Worm (Caenorhabditis elegans) whole organism, L1 larva: ENCODE data around the gene valv-1.

ENCODE experiments used
- F16B12.6 ChIP-seq: fragments of 150-350 bp; optimal IDR thresholded peaks from 2 replicates; lab custom pipeline; 2014; ENCODE audit warnings: missing biosample characterization, missing genetic modification characterization
- aha-1 ChIP-seq: fragments of 150-350 bp; optimal IDR thresholded peaks from 2 replicates; lab custom pipeline; 2014; ENCODE audit warnings: missing biosample characterization, missing genetic modification characterization
- aly-2 ChIP-seq: fragments of 150-350 bp; optimal IDR thresholded peaks from 2 replicates; lab custom pipeline; 2014; ENCODE audit warnings: missing biosample characterization, missing genetic modification characterization
- blmp-1 ChIP-seq: fragments of 150-350 bp; optimal IDR thresholded peaks from 2 replicates; lab custom pipeline; 2014; ENCODE audit warnings: missing biosample characterization, missing genetic modification characterization
- ceh-82 ChIP-seq, 3 experiments: fragments of 150-350 bp in 1 of 3; sonication (generic microtip) in 2 of 3; optimal IDR thresholded peaks; 2 replicates each; lab custom pipeline; 2014 to 2017; ENCODE audit warnings: missing biosample characterization in 3 of 3, missing genetic modification characterization in 3 of 3
- dpl-1 ChIP-seq, 3 experiments: fragments of 150-350 bp in 2 of 3; sonication (generic microtip) in 1 of 3; optimal IDR thresholded peaks; 2 replicates each; lab custom pipeline; 2014 to 2017; ENCODE audit warnings: missing biosample characterization in 3 of 3, missing genetic modification characterization in 3 of 3, missing genetic modification reagents in 3 of 3
- dsc-1 ChIP-seq: sonication (generic microtip); optimal IDR thresholded peaks from 2 replicates; lab custom pipeline; 2016; ENCODE audit warnings: mild to moderate bottlenecking, missing genetic modification characterization, missing compliant biosample characterization
- fkh-10 ChIP-seq: sonication (generic microtip); optimal IDR thresholded peaks from 2 replicates; lab custom pipeline; 2017; ENCODE audit warnings: missing biosample characterization, missing genetic modification reagents, missing genetic modification characterization
- grh-1 ChIP-seq: fragments of 200-800 bp; sonication (Bioruptor generic); IDR thresholded peaks from 2 replicates; pipeline ENCODE4 v1.3.6; 2022; ENCODE audit warnings: missing genetic modification reagents, missing genetic modification characterization, missing compliant biosample characterization
- hlh-17 ChIP-seq: fragments of 200-800 bp; sonication (Bioruptor generic); optimal IDR thresholded peaks from 2 replicates; lab custom pipeline; 2018; ENCODE audit warnings: missing genetic modification characterization, mild to moderate bottlenecking, missing compliant biosample characterization, moderate library complexity, borderline replicate concordance
- lin-14 ChIP-seq: fragments of 200-800 bp; sonication (Bioruptor generic); optimal IDR thresholded peaks from 2 replicates; lab custom pipeline; 2018; ENCODE audit warnings: mild to moderate bottlenecking, missing genetic modification characterization, moderate library complexity, missing compliant biosample characterization
- lin-15B ChIP-seq: fragments of 150-350 bp; sonication (generic microtip); optimal IDR thresholded peaks from 3 replicates; lab custom pipeline; 2014; ENCODE audit warnings: missing biosample characterization, missing genetic modification characterization
- lin-39 ChIP-seq: fragments of 150-350 bp; optimal IDR thresholded peaks from 2 replicates; lab custom pipeline; 2014; ENCODE audit warnings: missing biosample characterization, missing genetic modification reagents, missing genetic modification characterization
- lir-3 ChIP-seq: sonication (generic microtip); optimal IDR thresholded peaks from 2 replicates; lab custom pipeline; 2016; ENCODE audit warnings: mild to moderate bottlenecking, missing genetic modification characterization, moderate library complexity, missing compliant biosample characterization; ENCODE audit not compliant: poor library complexity
- lsy-2 ChIP-seq, 2 experiments: fragments of 150-350 bp; optimal IDR thresholded peaks; 2 replicates each; lab custom pipeline; 2014; ENCODE audit warnings: missing biosample characterization in 2 of 2, missing genetic modification characterization in 2 of 2
- mab-9 ChIP-seq: fragments of 200-800 bp; sonication (Bioruptor generic); IDR thresholded peaks from 2 replicates; pipeline ENCODE4 v1.3.6; 2022; ENCODE audit warnings: missing genetic modification reagents, missing genetic modification characterization, missing compliant biosample characterization
- nhr-237 ChIP-seq: fragments of 150-350 bp; optimal IDR thresholded peaks from 2 replicates; lab custom pipeline; 2014; ENCODE audit warnings: missing biosample characterization, missing genetic modification characterization
- nhr-84 ChIP-seq: sonication (generic microtip); optimal IDR thresholded peaks from 2 replicates; lab custom pipeline; 2017; ENCODE audit warnings: missing biosample characterization, missing genetic modification characterization
- pag-3 ChIP-seq: sonication (generic microtip); optimal IDR thresholded peaks from 2 replicates; lab custom pipeline; 2017; ENCODE audit warnings: missing genetic modification characterization, mild to moderate bottlenecking, missing compliant biosample characterization, antibody characterized with exemption, borderline replicate concordance; ENCODE audit not compliant: insufficient read depth
- snu-23 ChIP-seq: sonication (generic microtip); optimal IDR thresholded peaks from 2 replicates; lab custom pipeline; 2016; ENCODE audit warnings: missing genetic modification characterization, missing compliant biosample characterization
- tbx-2 ChIP-seq: sonication (generic microtip); optimal IDR thresholded peaks from 2 replicates; lab custom pipeline; 2016; ENCODE audit warnings: missing genetic modification characterization, missing compliant biosample characterization
- unc-62 ChIP-seq: fragments of 150-350 bp; optimal IDR thresholded peaks from 2 replicates; lab custom pipeline; 2014; ENCODE audit warnings: missing biosample characterization, missing genetic modification reagents, missing genetic modification characterization
- unc-86 ChIP-seq: sonication (generic microtip); optimal IDR thresholded peaks from 2 replicates; lab custom pipeline; 2016; ENCODE audit warnings: missing genetic modification characterization, missing compliant biosample characterization

The valv-1 gene

ce11 chrIV:7426055-7426454, 19.1 kb downstream of the valv-1 start (continued):
- TF ChIP-seq unc-86 (tag; lab: Kevin White, UChicago): no peak
- TF ChIP-seq, all 84 proteins: peak for 9

DNA sequence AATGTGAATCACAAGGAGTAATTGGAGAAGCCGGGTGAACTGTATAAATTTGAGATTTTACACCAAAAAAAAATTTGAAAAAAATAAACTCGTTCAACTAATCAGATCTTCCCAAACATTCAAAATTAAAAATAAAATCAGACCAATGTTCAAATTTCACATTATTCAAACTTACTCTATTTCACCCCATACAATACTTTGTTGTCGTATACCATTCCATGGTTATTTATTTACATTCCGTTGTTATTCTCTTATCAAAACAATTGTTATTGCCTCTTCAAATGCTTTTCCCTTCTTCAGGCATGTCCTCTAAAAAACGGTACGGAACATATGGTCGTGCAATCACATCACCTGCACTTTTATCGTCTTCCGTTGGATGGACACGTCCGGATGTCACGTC, 20.9 kb downstream of the valv-1 start, which contains the start of gene unc-82:
TSS of gene unc-82 (plus strand) at position 301 of the 400 bp plus-strand sequence.
- TF ChIP-seq ceh-82 (tag; optimal IDR thresholded peaks at IDR 0.05; lab: Kevin White, UChicago) (no peak), aha-1 (tag; lab: Kevin White, UChicago) (no peak), blmp-1 (tag; lab: Kevin White, UChicago) (no peak)

DNA sequence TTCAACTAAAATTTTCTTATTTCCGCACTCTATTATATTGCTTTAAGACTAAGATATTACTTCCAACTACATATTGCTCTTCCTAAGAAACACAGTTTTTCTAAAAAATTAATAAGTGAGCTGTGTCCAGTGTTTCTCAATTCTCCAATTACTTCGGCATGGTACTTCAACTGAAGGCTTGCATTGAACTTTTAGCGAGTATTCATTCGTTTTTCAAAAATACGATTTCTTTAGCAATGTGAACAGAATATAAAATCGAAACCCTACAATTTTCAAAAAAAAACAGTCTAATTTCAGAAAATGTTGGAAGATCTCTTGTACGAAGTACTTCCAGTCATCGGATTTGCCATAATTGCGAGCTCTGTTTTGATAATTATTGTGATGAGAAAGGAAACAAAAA, 24.2 kb downstream of the valv-1 start, which contains the start of gene srtx-1:
TSS of gene srtx-1 (plus strand) at position 301 of the 400 bp plus-strand sequence.
- TF ChIP-seq lsy-2 (tag; optimal IDR thresholded peaks at IDR 0.05; lab: Kevin White, UChicago): no peak

ce11 chrIV:7418818-7419217, 26.3 kb downstream of the valv-1 start, which contains the start of gene B0496.6:
B0496.6 (plus strand) TSS chrIV:7419118.
- TF ChIP-seq unc-62 (GFP tag; lab: Kevin White, UChicago): no peak

- TF ChIP-seq fkh-10 (GFP tag; lab: Kevin White, UChicago) (peak; percentile 89), tbx-2 (tag; lab: Kevin White, UChicago) (peak; percentile 7), lin-14 (GFP tag; lab: Kevin White, UChicago) (peak; percentile 75), nhr-84 (tag; lab: Kevin White, UChicago) (no peak)
Measured at ce11 chrIV:7414163-7414562, 31.0 kb downstream of the valv-1 start.

DNA sequence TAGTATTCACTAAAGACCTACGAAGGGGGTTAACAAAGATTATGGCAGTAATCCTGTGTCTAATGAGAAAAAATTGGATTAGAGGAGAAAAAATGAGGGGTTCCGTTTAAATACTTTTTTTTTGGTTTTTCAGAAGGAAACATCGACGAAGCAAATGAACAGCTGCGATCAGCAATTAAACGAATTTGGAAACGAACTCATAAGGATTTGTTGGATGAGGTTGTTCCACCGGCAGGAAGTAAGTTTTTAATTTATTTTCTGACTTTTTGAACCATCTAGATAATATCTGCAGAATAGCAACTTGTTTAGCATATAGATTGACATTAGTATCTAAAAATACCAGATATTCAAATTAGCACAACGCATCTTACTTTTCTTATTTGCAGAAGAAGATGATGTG, 31.6 kb downstream of the valv-1 start:
- TF ChIP-seq grh-1 (GFP tag; lab: Robert Waterston, UW) (no peak), dsc-1 (tag; lab: Kevin White, UChicago) (peak; percentile 36)

DNA sequence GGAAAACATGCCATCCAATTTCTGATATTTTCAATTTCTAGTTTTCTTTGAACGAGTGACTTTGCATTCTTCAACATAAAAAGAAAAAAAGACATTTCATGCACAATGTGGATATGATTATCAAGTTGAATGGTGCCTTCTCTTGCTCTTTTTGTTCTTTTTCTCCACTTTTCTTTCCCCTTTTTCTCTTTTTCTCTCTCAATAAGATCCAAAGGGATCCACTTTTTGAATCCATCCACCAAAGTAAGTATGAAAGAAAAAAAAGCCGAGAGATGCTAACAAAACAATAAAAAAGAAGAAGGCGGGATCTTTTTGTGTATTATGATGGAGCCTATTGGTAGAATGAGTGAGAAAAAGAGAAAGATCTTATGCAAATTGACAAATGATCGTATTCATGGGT, 37.8 kb downstream of the valv-1 start:
- no peak for TF ChIP-seq dpl-1 (GFP tag; optimal IDR thresholded peaks at IDR 0.05; lab: Kevin White, UChicago)
- no peak for TF ChIP-seq aly-2 (tag; lab: Kevin White, UChicago)
- TF ChIP-seq hlh-17 (GFP tag; lab: Kevin White, UChicago): no peak
- TF ChIP-seq lin-14 (GFP tag; lab: Kevin White, UChicago): peak; percentile 32
- TF ChIP-seq mab-9 (GFP tag; lab: Robert Waterston, UW): no peak
- TF ChIP-seq F16B12.6: no peak
- no peak for TF ChIP-seq lin-15B (tag; lab: Kevin White, UChicago)
- no peak for TF ChIP-seq lir-3 (tag; lab: Kevin White, UChicago)
- no peak for TF ChIP-seq nhr-237
- TF ChIP-seq snu-23 (GFP tag; lab: Kevin White, UChicago): no peak
- TF ChIP-seq fkh-10 (GFP tag; lab: Kevin White, UChicago): peak; percentile 20

- TF ChIP-seq dsc-1 (tag; lab: Kevin White, UChicago) (peak; percentile 11), nhr-84 (tag; lab: Kevin White, UChicago) (no peak), lin-14 (GFP tag; lab: Kevin White, UChicago) (peak; percentile 64), lin-39 (no peak), pag-3 (tag; lab: Kevin White, UChicago) (peak; percentile 31)
Measured at ce11 chrIV:7406690-7407089, 38.4 kb downstream of the valv-1 start.
